Worm (Caenorhabditis elegans): Measurements from ENCODE around the gene C08F8.3.

DNA sequence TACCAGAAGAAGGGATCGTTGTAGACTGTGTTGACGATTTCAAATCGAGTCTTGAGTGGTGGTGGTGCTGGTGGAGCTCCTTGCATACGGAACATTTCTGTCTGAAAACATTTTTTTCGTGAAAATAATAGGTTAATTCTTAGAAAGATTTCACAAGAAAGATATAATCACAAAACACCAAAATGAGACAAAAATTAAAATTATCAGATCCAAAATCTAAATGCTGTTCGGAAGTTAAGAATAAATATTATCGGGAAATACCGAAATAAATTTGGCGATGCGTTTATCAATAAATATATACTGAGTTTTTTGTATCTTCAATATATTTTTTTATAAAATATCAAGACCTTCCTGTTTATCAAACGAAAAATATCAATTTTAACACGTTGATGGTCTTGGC is 23.7 kb downstream of the C08F8.3 start, which contains the start of gene C08F8.9:
- no peak for TF ChIP-seq nhr-25 (tag; optimal IDR thresholded peaks at IDR 0.05)
- TF ChIP-seq eor-1 (tag; optimal IDR thresholded peaks at IDR 0.05) = no peak
- TF ChIP-seq snpc-4 (tag; optimal IDR thresholded peaks at IDR 0.05) = no peak
- no peak for TF ChIP-seq elt-3 (tag; optimal IDR thresholded peaks at IDR 0.05)
- no peak for TF ChIP-seq nhr-28 (tag; optimal IDR thresholded peaks at IDR 0.05)
- TF ChIP-seq nfya-1 (tag; optimal IDR thresholded peaks at IDR 0.05; ENCODE audit: insufficient read depth) = no peak
- TF ChIP-seq zag-1 (tag; optimal IDR thresholded peaks at IDR 0.05) = no peak
- no peak for TF ChIP-seq elt-2 (tag; optimal IDR thresholded peaks at IDR 0.05)

Data from whole organism, L3 larva.